Worm (Caenorhabditis elegans) whole organism, late embryonic: ENCODE measurements around the gene F21C10.5.

Experiments
- C38D4.7 ChIP-seq: fragments of 200-800 bp; sonication (Bioruptor generic); optimal IDR thresholded peaks from 2 replicates; lab custom pipeline; 2018; ENCODE audit warnings: mild to moderate bottlenecking, missing genetic modification characterization, moderate library complexity, missing compliant biosample characterization
- F13H6.1 ChIP-seq: sonication (generic microtip); optimal IDR thresholded peaks from 2 replicates; lab custom pipeline; 2016; ENCODE audit warnings: missing genetic modification characterization, missing compliant biosample characterization
- K02D7.2 ChIP-seq: sonication (generic microtip); optimal IDR thresholded peaks from 2 replicates; lab custom pipeline; 2017; ENCODE audit warnings: mild to moderate bottlenecking, missing genetic modification characterization, missing compliant biosample characterization
- T23F11.4 ChIP-seq: fragments of 200-800 bp; sonication (Bioruptor generic); optimal IDR thresholded peaks from 2 replicates; lab custom pipeline; 2018; ENCODE audit warnings: mild to moderate bottlenecking, missing genetic modification characterization, missing compliant biosample characterization
- Y22D7AL.16 ChIP-seq: sonication (generic microtip); optimal IDR thresholded peaks from 2 replicates; lab custom pipeline; 2016; ENCODE audit warnings: missing genetic modification characterization, missing compliant biosample characterization
- ahr-1 ChIP-seq: sonication (generic microtip); optimal IDR thresholded peaks from 2 replicates; lab custom pipeline; 2016; ENCODE audit warnings: missing genetic modification characterization, missing compliant biosample characterization
- ama-1 ChIP-seq: fragments of 150-350 bp; optimal IDR thresholded peaks from 2 replicates; lab custom pipeline; 2014
- ceh-18 ChIP-seq: sonication (generic microtip); optimal IDR thresholded peaks from 2 replicates; lab custom pipeline; 2016; ENCODE audit warnings: missing genetic modification characterization, missing compliant biosample characterization
- ceh-22 ChIP-seq: sonication (generic microtip); optimal IDR thresholded peaks from 2 replicates; lab custom pipeline; 2017; ENCODE audit warnings: missing biosample characterization, missing genetic modification characterization
- ceh-24 ChIP-seq: sonication (generic microtip); optimal IDR thresholded peaks from 2 replicates; lab custom pipeline; 2016; ENCODE audit warnings: mild to moderate bottlenecking, missing genetic modification characterization, missing compliant biosample characterization
- ceh-30 ChIP-seq: fragments of 150-350 bp; optimal IDR thresholded peaks from 2 replicates; lab custom pipeline; 2014; ENCODE audit warnings: missing biosample characterization, missing genetic modification characterization
- dmd-4 ChIP-seq: sonication (generic microtip); optimal IDR thresholded peaks from 2 replicates; lab custom pipeline; 2016; ENCODE audit warnings: borderline replicate concordance, missing genetic modification characterization, missing compliant biosample characterization
- elt-4 ChIP-seq: sonication (generic microtip); optimal IDR thresholded peaks from 2 replicates; lab custom pipeline; 2016; ENCODE audit warnings: missing genetic modification characterization, missing compliant biosample characterization
- fax-1 ChIP-seq: sonication (generic microtip); optimal IDR thresholded peaks from 2 replicates; lab custom pipeline; 2016; ENCODE audit warnings: missing genotype, missing genetic modification characterization, missing compliant biosample characterization
- fkh-10 ChIP-seq: fragments of 150-350 bp; optimal IDR thresholded peaks from 2 replicates; lab custom pipeline; 2014; ENCODE audit warnings: missing biosample characterization, missing genetic modification reagents, missing genetic modification characterization
- fkh-6 ChIP-seq: sonication (generic microtip); optimal IDR thresholded peaks from 2 replicates; lab custom pipeline; 2016; ENCODE audit warnings: missing genetic modification characterization, missing compliant biosample characterization
- gmeb-2 ChIP-seq: sonication (generic microtip); optimal IDR thresholded peaks from 2 replicates; lab custom pipeline; 2016; ENCODE audit warnings: missing genetic modification characterization, inconsistent platforms, missing compliant biosample characterization
- hlh-13 ChIP-seq: fragments of 200-800 bp; sonication (Bioruptor generic); optimal IDR thresholded peaks from 2 replicates; lab custom pipeline; 2018; ENCODE audit warnings: mild to moderate bottlenecking, missing genetic modification characterization, missing compliant biosample characterization
- hlh-30 ChIP-seq: sonication (generic microtip); optimal IDR thresholded peaks from 2 replicates; lab custom pipeline; 2017; ENCODE audit warnings: antibody characterized with exemption, missing genetic modification characterization, missing compliant biosample characterization; ENCODE audit not compliant: insufficient read depth
- hlh-6 ChIP-seq: sonication (generic microtip); optimal IDR thresholded peaks from 2 replicates; lab custom pipeline; 2016; ENCODE audit warnings: missing genotype, missing genetic modification characterization, missing compliant biosample characterization
- hlh-8 ChIP-seq: sonication (generic microtip); optimal IDR thresholded peaks from 2 replicates; lab custom pipeline; 2016; ENCODE audit warnings: missing genotype, missing genetic modification characterization, missing compliant biosample characterization
- lim-6 ChIP-seq: sonication (generic microtip); optimal IDR thresholded peaks from 2 replicates; lab custom pipeline; 2016; ENCODE audit warnings: missing genetic modification characterization, missing compliant biosample characterization
- lin-11 ChIP-seq: fragments of 200-800 bp; sonication (Bioruptor generic); optimal IDR thresholded peaks from 2 replicates; lab custom pipeline; 2018; ENCODE audit warnings: mild to moderate bottlenecking, missing genetic modification characterization, missing compliant biosample characterization
- nhr-232 ChIP-seq: sonication (generic microtip); optimal IDR thresholded peaks from 2 replicates; lab custom pipeline; 2016; ENCODE audit warnings: missing genetic modification characterization, missing compliant biosample characterization
- npax-4 ChIP-seq: sonication (generic microtip); optimal IDR thresholded peaks from 2 replicates; lab custom pipeline; 2016; ENCODE audit warnings: missing genetic modification characterization, missing compliant biosample characterization
- pag-3 ChIP-seq: sonication (generic microtip); optimal IDR thresholded peaks from 2 replicates; lab custom pipeline; 2016; ENCODE audit warnings: missing compliant biosample characterization, missing genetic modification characterization, borderline replicate concordance
- pat-9 ChIP-seq: fragments of 200-800 bp; sonication (Bioruptor generic); optimal IDR thresholded peaks from 2 replicates; lab custom pipeline; 2018; ENCODE audit warnings: mild to moderate bottlenecking, missing genetic modification characterization, moderate library complexity, missing compliant biosample characterization
- pax-1 ChIP-seq: fragments of 150-350 bp; optimal IDR thresholded peaks from 2 replicates; lab custom pipeline; 2014; ENCODE audit warnings: missing biosample characterization, missing genetic modification characterization
- pha-2 ChIP-seq: sonication (generic microtip); optimal IDR thresholded peaks from 2 replicates; lab custom pipeline; 2017; ENCODE audit warnings: mild to moderate bottlenecking, missing genetic modification characterization, missing compliant biosample characterization
- pha-4 ChIP-seq: fragments of 150-350 bp; optimal IDR thresholded peaks from 2 replicates; lab custom pipeline; 2018; ENCODE audit warnings: missing biosample characterization, missing genetic modification reagents, missing genetic modification characterization
- ref-2 ChIP-seq: sonication (generic microtip); optimal IDR thresholded peaks from 2 replicates; lab custom pipeline; 2016; ENCODE audit warnings: missing genetic modification characterization, missing compliant biosample characterization
- rnt-1 ChIP-seq: sonication (generic microtip); optimal IDR thresholded peaks from 2 replicates; lab custom pipeline; 2016; ENCODE audit warnings: missing genetic modification characterization, missing compliant biosample characterization
- sdc-2 ChIP-seq: sonication (generic microtip); optimal IDR thresholded peaks from 2 replicates; lab custom pipeline; 2016; ENCODE audit warnings: missing genotype, missing genetic modification characterization, missing compliant biosample characterization
- syd-9 ChIP-seq: sonication (generic microtip); optimal IDR thresholded peaks from 2 replicates; lab custom pipeline; 2016; ENCODE audit warnings: mild to moderate bottlenecking, missing genetic modification characterization, moderate library complexity, missing compliant biosample characterization
- tbx-2 ChIP-seq: sonication (generic microtip); optimal IDR thresholded peaks from 2 replicates; lab custom pipeline; 2016; ENCODE audit warnings: missing genetic modification characterization, missing compliant biosample characterization
- ttx-3 ChIP-seq: sonication (generic microtip); optimal IDR thresholded peaks from 2 replicates; lab custom pipeline; 2016; ENCODE audit warnings: missing genetic modification reagents, missing genetic modification characterization, missing compliant biosample characterization
- unc-3 ChIP-seq, 2 experiments: fragments of 200-800 bp in 1 of 2; sonication (Bioruptor generic) in 1 of 2; sonication (generic microtip) in 1 of 2; conservative IDR thresholded peaks in 1 of 2; optimal IDR thresholded peaks in 1 of 2; 2 replicates each; pipeline versions ENCODE4 v1.3.6 to Lab custom; 2016 to 2022; ENCODE audit warnings: missing compliant biosample characterization in 2 of 2, missing genetic modification characterization in 2 of 2, missing genetic modification reagents in 1 of 2
- unc-86 ChIP-seq: sonication (generic microtip); optimal IDR thresholded peaks from 2 replicates; lab custom pipeline; 2016; ENCODE audit warnings: missing genetic modification characterization, missing compliant biosample characterization
- ztf-16 ChIP-seq: sonication (generic microtip); optimal IDR thresholded peaks from 2 replicates; lab custom pipeline; 2017; ENCODE audit warnings: missing genetic modification characterization, missing compliant biosample characterization

The F21C10.5 gene

ce11 chrV:9084252-9084651 is 41.2 kb upstream of the F21C10.5 start (continued):
- TF ChIP-seq sdc-2 (tag; lab: Kevin White, UChicago), result no peak
- TF ChIP-seq, all 69 proteins: peak for 0

- TF ChIP-seq unc-86 (tag; lab: Kevin White, UChicago) (no peak), hlh-8 (tag; lab: Kevin White, UChicago) (no peak), ttx-3 (tag; lab: Kevin White, UChicago) (no peak), syd-9 (no peak), ama-1 (no peak), pha-2 (tag; lab: Kevin White, UChicago) (no peak), Y22D7AL.16 (tag; lab: Kevin White, UChicago) (no peak), pha-4 (no peak), hlh-30 (tag; lab: Kevin White, UChicago) (no peak), nhr-232 (tag; lab: Kevin White, UChicago) (no peak), lim-6 (tag; lab: Kevin White, UChicago) (no peak), fkh-10 (GFP tag; lab: Kevin White, UChicago) (no peak), dmd-4 (no peak), pag-3 (no peak), hlh-6 (tag; lab: Kevin White, UChicago) (no peak), ahr-1 (tag; lab: Kevin White, UChicago) (no peak), npax-4 (tag; lab: Kevin White, UChicago) (no peak)
- TF ChIP-seq, all 69 proteins: peak for 0
These were observed 39.6 kb upstream of the F21C10.5 start for ce11 chrV:9085845-9086244.

- no peak for TF ChIP-seq fkh-6 (tag; lab: Kevin White, UChicago)
- TF ChIP-seq rnt-1 (tag; lab: Kevin White, UChicago), result peak; percentile 14
- no peak for TF ChIP-seq lin-11
- no peak for TF ChIP-seq ref-2 (tag; lab: Kevin White, UChicago)
- no peak for TF ChIP-seq pha-4
- TF ChIP-seq ttx-3 (tag; lab: Kevin White, UChicago), result no peak
- no peak for TF ChIP-seq ztf-16
- peak; percentile 59 for TF ChIP-seq T23F11.4 (GFP tag; lab: Kevin White, UChicago)
- TF ChIP-seq lim-6 (tag; lab: Kevin White, UChicago), result no peak
- TF ChIP-seq fkh-10 (GFP tag; lab: Kevin White, UChicago), result no peak
- TF ChIP-seq syd-9, result no peak
- TF ChIP-seq ama-1, result peak; percentile 69
- TF ChIP-seq pag-3, result no peak
- TF ChIP-seq pat-9 (tag; lab: Kevin White, UChicago), result no peak
- no peak for TF ChIP-seq pha-2 (tag; lab: Kevin White, UChicago)
- no peak for TF ChIP-seq F13H6.1 (tag; lab: Kevin White, UChicago)
- no peak for TF ChIP-seq Y22D7AL.16 (tag; lab: Kevin White, UChicago)
- no peak for TF ChIP-seq unc-86 (tag; lab: Kevin White, UChicago)
- no peak for TF ChIP-seq pax-1
- TF ChIP-seq elt-4 (tag; lab: Kevin White, UChicago), result no peak
- no peak for TF ChIP-seq hlh-13 (GFP tag; lab: Kevin White, UChicago)
- TF ChIP-seq ceh-24 (tag; lab: Kevin White, UChicago), result peak; percentile 1
- TF ChIP-seq nhr-232 (tag; lab: Kevin White, UChicago), result no peak
- no peak for TF ChIP-seq ceh-18 (tag; lab: Kevin White, UChicago)
- no peak for TF ChIP-seq unc-3 (GFP tag; conservative IDR thresholded peaks at IDR 0.05; lab: Robert Waterston, UW)
- TF ChIP-seq unc-3 (tag; optimal IDR thresholded peaks at IDR 0.05; lab: Kevin White, UChicago), result no peak
- no peak for TF ChIP-seq ceh-22 (tag; lab: Kevin White, UChicago)
- no peak for TF ChIP-seq K02D7.2
- no peak for TF ChIP-seq C38D4.7 (GFP tag; lab: Kevin White, UChicago)
- peak; percentile 97 for TF ChIP-seq ceh-30 (tag; lab: Kevin White, UChicago)
- no peak for TF ChIP-seq fax-1 (tag; lab: Kevin White, UChicago)
- no peak for TF ChIP-seq tbx-2 (tag; lab: Kevin White, UChicago)
- TF ChIP-seq npax-4 (tag; lab: Kevin White, UChicago), result no peak
- TF ChIP-seq gmeb-2, result peak; percentile 13
These were observed 36.7 kb upstream of the F21C10.5 start for ce11 chrV:9088758-9089157.
